In genomic region chrX:17314213-17314612, dm6 we compare ENCODE assay signal across 5 fruit fly cellular contexts.
TF ChIP-seq lines count a peak whose summit lies in the region.

B-H2 (plus strand) TSS chrX:17314581.

- no peak for TF ChIP-seq CTCF in whole organism, embryonic (GFP tag; optimal IDR thresholded peaks at IDR 0.05; lab: Kevin White, UChicago)

TF ChIP-seq in whole organism, 6 proteins besides CTCF, POLR2A, EP300 and RAD21:
- TF ChIP-seq usp (GFP tag; optimal IDR thresholded peaks at IDR 0.05; lab: Kevin White, UChicago) (no peak), CG8478 (optimal IDR thresholded peaks at IDR 0.05; lab: Kevin White, UChicago) (peak; percentile 63), Dll (optimal IDR thresholded peaks at IDR 0.05; lab: Kevin White, UChicago) (peak; percentile 87), EcR (GFP tag; optimal IDR thresholded peaks at IDR 0.05; lab: Kevin White, UChicago) (no peak)

TF ChIP-seq in whole organism, embryonic, 481 proteins besides CTCF, POLR2A, EP300 and RAD21 (continues in another document):
- no peak for TF ChIP-seq CG10565 (GFP tag; optimal IDR thresholded peaks at IDR 0.05; lab: Kevin White, UChicago)
- TF ChIP-seq vvl (GFP tag; IDR thresholded peaks at IDR 0.05; lab: Robert Waterston, UW) = 0 out of 2 replicates have a peak, but pooled peaks have one; percentile 19
- peak; percentile 16 for TF ChIP-seq abd-A (tag; optimal IDR thresholded peaks at IDR 0.05; lab: Kevin White, UChicago)
- peak; percentile 47; the same call in 1 of the 3 replicates for TF ChIP-seq sr (GFP tag; IDR thresholded peaks at IDR 0.05; lab: Robert Waterston, UW)
- TF ChIP-seq CG1832 (GFP tag; optimal IDR thresholded peaks at IDR 0.05; lab: Kevin White, UChicago) = peak; percentile 92
- no peak for TF ChIP-seq CG13296 (GFP tag; optimal IDR thresholded peaks at IDR 0.05; lab: Kevin White, UChicago)
- TF ChIP-seq tup (GFP tag; optimal IDR thresholded peaks at IDR 0.05; lab: Kevin White, UChicago) = no peak
- TF ChIP-seq CG11398 (GFP tag; optimal IDR thresholded peaks at IDR 0.05; lab: Kevin White, UChicago) = no peak
- TF ChIP-seq CG1647 (GFP tag; optimal IDR thresholded peaks at IDR 0.05; lab: Kevin White, UChicago) = no peak
- peak; percentile 85 for TF ChIP-seq CG8478 (optimal IDR thresholded peaks at IDR 0.05; lab: Kevin White, UChicago)
- TF ChIP-seq CG4360 (GFP tag; IDR thresholded peaks at IDR 0.05; lab: Robert Waterston, UW) = peak; percentile 90
- no peak for TF ChIP-seq Ada2b (GFP tag; IDR thresholded peaks at IDR 0.05; lab: Robert Waterston, UW)
- TF ChIP-seq mam (GFP tag; optimal IDR thresholded peaks at IDR 0.05; lab: Kevin White, UChicago) = no peak
- no peak for TF ChIP-seq Bteb2 (GFP tag; optimal IDR thresholded peaks at IDR 0.05; lab: Kevin White, UChicago)
- no peak for TF ChIP-seq Ravus (GFP tag; IDR thresholded peaks at IDR 0.05; lab: Robert Waterston, UW)
- peak; percentile 72 for TF ChIP-seq gcm (GFP tag; optimal IDR thresholded peaks at IDR 0.05; lab: Kevin White, UChicago)
- TF ChIP-seq CG12155 (GFP tag; optimal IDR thresholded peaks at IDR 0.05; lab: Kevin White, UChicago) = no peak
- no peak for TF ChIP-seq CG31365 (tag; optimal IDR thresholded peaks at IDR 0.05; lab: Kevin White, UChicago)
- TF ChIP-seq Jarid2 (GFP tag; optimal IDR thresholded peaks at IDR 0.05; lab: Kevin White, UChicago) = peak; percentile 70
- TF ChIP-seq Vsx1 (GFP tag; optimal IDR thresholded peaks at IDR 0.05; lab: Kevin White, UChicago) = peak; percentile 58
- peak; percentile 83 for TF ChIP-seq Adf1 (GFP tag; IDR thresholded peaks at IDR 0.05; lab: Robert Waterston, UW)
- TF ChIP-seq chm (GFP tag; IDR thresholded peaks at IDR 0.05; lab: Robert Waterston, UW) = no peak

TF ChIP-seq in whole organism, prepupa, 60 proteins besides CTCF, POLR2A, EP300 and RAD21:
- peak; percentile 12 for TF ChIP-seq CG3919 (GFP tag; optimal IDR thresholded peaks at IDR 0.05; lab: Kevin White, UChicago)
- TF ChIP-seq fd85E (GFP tag; optimal IDR thresholded peaks at IDR 0.05; lab: Kevin White, UChicago) = no peak
- 0 out of 3 replicates have a peak, but pooled peaks have one; percentile 37 for TF ChIP-seq CG6163 (GFP tag; IDR thresholded peaks at IDR 0.05; lab: Robert Waterston, UW)
- TF ChIP-seq dsx (GFP tag; optimal IDR thresholded peaks at IDR 0.05; lab: Kevin White, UChicago; ENCODE audit: poor library complexity, severe bottlenecking) = peak; percentile 31

TF ChIP-seq in whole organism, pupa, 21 proteins besides CTCF, POLR2A, EP300 and RAD21:
- peak; percentile 5 for TF ChIP-seq CG13204 (GFP tag; optimal IDR thresholded peaks at IDR 0.05; lab: Kevin White, UChicago)
- TF ChIP-seq CG9948 (tag; optimal IDR thresholded peaks at IDR 0.05; lab: Kevin White, UChicago) = no peak
- peak; percentile 3 for TF ChIP-seq gl (tag; optimal IDR thresholded peaks at IDR 0.05; lab: Kevin White, UChicago)
- peak; percentile 14; the same call in 1 of the 3 replicates for TF ChIP-seq fd96Ca (GFP tag; IDR thresholded peaks at IDR 0.05; lab: Robert Waterston, UW)
TF ChIP-seq in whole organism, pupa: peak in this region for 3.

TF ChIP-seq in whole organism, wandering third instar larva, 38 proteins besides CTCF, POLR2A, EP300 and RAD21:
- no peak for TF ChIP-seq Mio (GFP tag; optimal IDR thresholded peaks at IDR 0.05; lab: Kevin White, UChicago)
- no peak for TF ChIP-seq Rel (GFP tag; optimal IDR thresholded peaks at IDR 0.05; lab: Kevin White, UChicago)
- TF ChIP-seq Rel (tag; optimal IDR thresholded peaks at IDR 0.05; lab: Kevin White, UChicago) = no peak
- no peak for TF ChIP-seq br (GFP tag; optimal IDR thresholded peaks at IDR 0.05; lab: Kevin White, UChicago)
- TF ChIP-seq Vsx2 (GFP tag; optimal IDR thresholded peaks at IDR 0.05; lab: Kevin White, UChicago; ENCODE audit: partially characterized antibody) = peak; percentile 88
- TF ChIP-seq Dif (GFP tag; optimal IDR thresholded peaks at IDR 0.05; lab: Kevin White, UChicago; ENCODE audit: partially characterized antibody) = peak; percentile 30
